Fruit fly (Drosophila melanogaster) whole organism, adult: ENCODE measurements around the gene CG42272.

ENCODE experiments used
- CG1620 ChIP-seq: fragments of 200-800 bp; sonication (Bioruptor generic); optimal IDR thresholded peaks from 2 replicates; lab custom pipeline; 2016; ENCODE audit warnings: missing biosample characterization, missing genetic modification characterization
- CG7045 ChIP-seq: fragments of 200-800 bp; sonication (Bioruptor generic); optimal IDR thresholded peaks from 2 replicates; lab custom pipeline; 2017; ENCODE audit warnings: missing biosample characterization, mild to moderate bottlenecking, missing genetic modification characterization
- CG7101 ChIP-seq: fragments of 200-800 bp; sonication (Bioruptor generic); optimal IDR thresholded peaks from 2 replicates; lab custom pipeline; 2018; ENCODE audit warnings: missing biosample characterization, mild to moderate bottlenecking, missing genetic modification characterization, moderate library complexity
- Crg-1 ChIP-seq: fragments of 200-800 bp; sonication (Bioruptor generic); optimal IDR thresholded peaks from 2 replicates; lab custom pipeline; 2016; ENCODE audit warnings: missing biosample characterization, missing genetic modification characterization
- Hr96 ChIP-seq: fragments of 200-800 bp; sonication (Bioruptor generic); optimal IDR thresholded peaks from 2 replicates; lab custom pipeline; 2016; ENCODE audit warnings: missing biosample characterization, missing genetic modification characterization
- cic ChIP-seq: fragments of 200-800 bp; sonication (Bioruptor generic); optimal IDR thresholded peaks from 2 replicates; lab custom pipeline; 2017; ENCODE audit warnings: missing biosample characterization, mild to moderate bottlenecking, missing genetic modification characterization, moderate library complexity
- pad ChIP-seq: fragments of 200-800 bp; sonication (Bioruptor generic); optimal IDR thresholded peaks from 3 replicates; lab custom pipeline; 2017; ENCODE audit warnings: missing biosample characterization, missing genetic modification characterization, mild to moderate bottlenecking, moderate library complexity, missing genetic modification reagents

DNA sequence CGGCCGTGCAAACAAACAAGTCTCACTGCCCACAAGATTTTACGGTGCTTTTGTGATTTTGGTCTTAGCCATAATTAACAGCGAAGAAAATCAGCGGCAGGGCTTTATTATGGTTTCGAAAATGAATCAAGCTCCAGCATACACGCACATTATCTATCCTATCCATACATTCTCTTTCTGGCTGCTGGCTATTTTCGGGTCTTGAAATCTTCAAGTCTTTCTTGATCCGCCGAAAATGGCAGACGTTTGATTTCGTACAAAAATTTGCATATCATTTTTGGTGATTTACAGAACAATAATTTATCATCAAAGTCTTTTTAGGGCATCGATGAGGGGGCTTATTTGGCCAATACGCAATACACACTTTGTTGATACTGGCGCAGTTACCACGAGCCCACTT lies 14.0 kb upstream of the CG42272 start:
- no peak for TF ChIP-seq Hr96 (GFP tag; lab: Kevin White, UChicago)
- no peak for TF ChIP-seq pad (GFP tag; lab: Kevin White, UChicago)
- no peak for TF ChIP-seq CG7045 (GFP tag; lab: Kevin White, UChicago)
- no peak for TF ChIP-seq CG1620 (GFP tag; lab: Kevin White, UChicago)
- no peak for TF ChIP-seq cic (GFP tag; lab: Kevin White, UChicago)
- no peak for TF ChIP-seq Crg-1 (GFP tag; lab: Kevin White, UChicago)
- no peak for TF ChIP-seq CG7101 (tag; lab: Kevin White, UChicago)
